Worm (Caenorhabditis elegans): ENCODE data around the gene max-1.
"Not testable (repeated sequence)": the region's sequence is repeated elsewhere in the genome, so short reads cannot be mapped to it uniquely, and the experiment has no call there.

max-1 gene

ce11 chrV:13152575-13152974 is 32.6 kb upstream of the max-1 start, which contains the start of gene noca-1:
noca-1 (plus strand) TSS chrV:13152919.
- TF ChIP-seq ceh-36 (tag; optimal IDR thresholded peaks at IDR 0.05) (no peak), hmg-4 (GFP tag; optimal IDR thresholded peaks at IDR 0.05) (no peak), tbx-11 (GFP tag; IDR thresholded peaks at IDR 0.05) (no peak), tra-4 (tag; optimal IDR thresholded peaks at IDR 0.05) (no peak), B0310.2 (tag; optimal IDR thresholded peaks at IDR 0.05) (no peak), scrt-1 (GFP tag; IDR thresholded peaks at IDR 0.05) (no peak), flt-1 (GFP tag; IDR thresholded peaks at IDR 0.05) (no peak), sea-1 (GFP tag; conservative IDR thresholded peaks at IDR 0.05) (no peak), hnd-1 (tag; optimal IDR thresholded peaks at IDR 0.05) (no peak), aly-1 (tag; optimal IDR thresholded peaks at IDR 0.05) (no peak), tbx-37 (GFP tag; conservative IDR thresholded peaks at IDR 0.05) (no peak), ets-7 (tag; optimal IDR thresholded peaks at IDR 0.05) (no peak), ceh-13 (GFP tag; optimal IDR thresholded peaks at IDR 0.05) (no peak), ama-1 (optimal IDR thresholded peaks at IDR 0.05) (no peak), hmbx-1 (tag; optimal IDR thresholded peaks at IDR 0.05) (no peak)

DNA sequence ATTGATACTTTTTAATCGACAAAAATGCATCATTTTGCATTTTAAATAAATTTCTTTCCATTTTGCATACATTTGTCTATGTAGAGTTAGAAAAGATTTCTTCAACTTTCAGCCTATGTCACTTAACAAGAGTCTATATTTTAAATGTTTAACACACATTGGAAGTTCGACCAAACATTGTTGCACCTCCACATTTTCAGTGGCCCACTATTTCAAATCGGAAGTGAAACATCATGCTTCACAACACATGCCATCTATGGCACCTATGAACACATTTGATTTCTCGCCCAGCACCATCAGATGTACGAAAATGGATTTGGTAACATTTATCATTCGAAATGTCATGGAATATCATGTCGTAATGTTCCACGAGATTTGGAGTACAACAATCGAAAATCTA is 18.7 kb upstream of the max-1 start, which contains the start of gene dhc-3:
dhc-3 (plus strand) TSS at position 301 of the 400 bp plus-strand sequence.
- TF ChIP-seq tbx-11 (GFP tag; IDR thresholded peaks at IDR 0.05), result no peak
- no peak for TF ChIP-seq ama-1 (optimal IDR thresholded peaks at IDR 0.05)
- no peak for TF ChIP-seq ets-7 (tag; optimal IDR thresholded peaks at IDR 0.05)
- no peak for TF ChIP-seq pes-1 (GFP tag; IDR thresholded peaks at IDR 0.05)
- no peak for TF ChIP-seq hmg-4 (GFP tag; optimal IDR thresholded peaks at IDR 0.05)
- TF ChIP-seq scrt-1 (GFP tag; IDR thresholded peaks at IDR 0.05), result no peak
- TF ChIP-seq hmbx-1 (tag; optimal IDR thresholded peaks at IDR 0.05), result no peak

DNA sequence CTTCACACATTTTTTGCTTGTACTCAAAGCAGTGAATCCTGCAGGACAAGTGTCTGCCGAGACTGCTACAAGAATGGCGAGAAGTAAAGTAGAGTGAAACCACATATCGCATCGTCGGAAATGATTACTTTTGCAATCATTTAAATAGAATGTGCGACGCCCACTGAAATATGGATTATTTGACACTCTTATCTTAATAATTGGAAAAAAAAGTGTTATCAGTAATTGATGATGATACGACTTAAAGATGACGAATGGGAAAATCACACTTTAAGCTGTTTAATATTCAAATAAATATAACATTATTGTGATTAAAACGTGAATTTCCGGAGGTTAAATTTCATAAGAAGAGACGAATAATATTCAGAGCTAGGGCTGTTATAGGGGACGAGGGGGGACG is 17.9 kb upstream of the max-1 start, which contains the start of gene clec-41:
clec-41 (minus strand) TSS at position 147 of the 400 bp plus-strand sequence.
- TF ChIP-seq tbx-37 (GFP tag; conservative IDR thresholded peaks at IDR 0.05) (no peak), sea-1 (GFP tag; conservative IDR thresholded peaks at IDR 0.05) (no peak), ama-1 (optimal IDR thresholded peaks at IDR 0.05) (no peak), pes-1 (GFP tag; IDR thresholded peaks at IDR 0.05) (no peak), aly-1 (tag; optimal IDR thresholded peaks at IDR 0.05) (no peak), tra-4 (tag; optimal IDR thresholded peaks at IDR 0.05) (no peak), F13C5.2 (tag; optimal IDR thresholded peaks at IDR 0.05) (no peak), ceh-36 (tag; optimal IDR thresholded peaks at IDR 0.05) (no peak), B0310.2 (tag; optimal IDR thresholded peaks at IDR 0.05) (no peak), hmbx-1 (tag; optimal IDR thresholded peaks at IDR 0.05) (no peak), tbx-11 (GFP tag; IDR thresholded peaks at IDR 0.05) (no peak)

- not testable (repeated sequence) for TF ChIP-seq hnd-1 (tag; optimal IDR thresholded peaks at IDR 0.05); tbx-37 (GFP tag; conservative IDR thresholded peaks at IDR 0.05); sea-1 (GFP tag; conservative IDR thresholded peaks at IDR 0.05)
These were observed 14.8 kb upstream of the max-1 start, which contains the start of gene clec-225 for ce11 chrV:13134786-13135185. clec-225 (minus strand) TSS chrV:13134886.

DNA sequence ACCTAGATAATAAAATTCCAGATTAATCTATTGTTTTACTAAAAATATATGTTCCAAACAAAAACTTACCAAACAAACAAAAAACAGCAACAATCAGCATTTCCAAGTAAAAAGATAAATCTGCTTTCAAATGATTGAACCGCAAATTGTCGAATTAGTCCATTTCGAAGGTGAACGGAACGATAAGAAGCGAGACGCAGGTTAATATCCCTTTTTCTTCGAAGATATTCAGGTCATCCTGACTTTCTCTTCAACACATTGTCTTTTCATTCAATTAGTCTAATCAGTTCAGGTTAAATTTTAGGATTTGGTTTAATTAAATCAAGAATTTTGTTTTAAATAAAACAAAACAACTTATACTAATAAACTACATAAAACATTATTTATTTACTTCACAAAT is 13.4 kb upstream of the max-1 start, which contains the start of gene B0365.9:
B0365.9 (minus strand) TSS at position 186 of the 400 bp plus-strand sequence.
- no peak for TF ChIP-seq aly-1 (tag; optimal IDR thresholded peaks at IDR 0.05)
- no peak for TF ChIP-seq flt-1 (GFP tag; IDR thresholded peaks at IDR 0.05)
- no peak for TF ChIP-seq tbx-11 (GFP tag; IDR thresholded peaks at IDR 0.05)
- no peak for TF ChIP-seq F13C5.2 (tag; optimal IDR thresholded peaks at IDR 0.05)
- no peak for TF ChIP-seq ama-1 (optimal IDR thresholded peaks at IDR 0.05)
- TF ChIP-seq sea-1 (GFP tag; conservative IDR thresholded peaks at IDR 0.05), result no peak
- TF ChIP-seq tra-4 (tag; optimal IDR thresholded peaks at IDR 0.05), result no peak
- TF ChIP-seq pes-1 (GFP tag; IDR thresholded peaks at IDR 0.05), result no peak
- no peak for TF ChIP-seq hmg-4 (GFP tag; optimal IDR thresholded peaks at IDR 0.05)
- TF ChIP-seq hmbx-1 (tag; optimal IDR thresholded peaks at IDR 0.05), result no peak
- TF ChIP-seq ets-7 (tag; optimal IDR thresholded peaks at IDR 0.05), result no peak
- TF ChIP-seq ceh-13 (GFP tag; optimal IDR thresholded peaks at IDR 0.05), result no peak
- no peak for TF ChIP-seq hnd-1 (tag; optimal IDR thresholded peaks at IDR 0.05)
- TF ChIP-seq B0310.2 (tag; optimal IDR thresholded peaks at IDR 0.05), result no peak
- TF ChIP-seq ceh-36 (tag; optimal IDR thresholded peaks at IDR 0.05), result no peak
- no peak for TF ChIP-seq scrt-1 (GFP tag; IDR thresholded peaks at IDR 0.05)
- TF ChIP-seq tbx-37 (GFP tag; conservative IDR thresholded peaks at IDR 0.05), result no peak

- TF ChIP-seq hmbx-1 (tag; optimal IDR thresholded peaks at IDR 0.05) (no peak), flt-1 (GFP tag; IDR thresholded peaks at IDR 0.05) (no peak), ceh-13 (GFP tag; optimal IDR thresholded peaks at IDR 0.05) (no peak), tbx-37 (GFP tag; conservative IDR thresholded peaks at IDR 0.05) (no peak), F13C5.2 (tag; optimal IDR thresholded peaks at IDR 0.05) (no peak), aly-1 (tag; optimal IDR thresholded peaks at IDR 0.05) (no peak), sea-1 (GFP tag; conservative IDR thresholded peaks at IDR 0.05) (no peak), pes-1 (GFP tag; IDR thresholded peaks at IDR 0.05) (no peak), ets-7 (tag; optimal IDR thresholded peaks at IDR 0.05) (no peak), tbx-11 (GFP tag; IDR thresholded peaks at IDR 0.05) (no peak), tra-4 (tag; optimal IDR thresholded peaks at IDR 0.05) (no peak), scrt-1 (GFP tag; IDR thresholded peaks at IDR 0.05) (no peak), hnd-1 (tag; optimal IDR thresholded peaks at IDR 0.05) (no peak), ama-1 (optimal IDR thresholded peaks at IDR 0.05) (no peak), B0310.2 (tag; optimal IDR thresholded peaks at IDR 0.05) (no peak), hmg-4 (GFP tag; optimal IDR thresholded peaks at IDR 0.05) (no peak), ceh-36 (tag; optimal IDR thresholded peaks at IDR 0.05) (no peak)
These were observed 11.5 kb upstream of the max-1 start for ce11 chrV:13131487-13131886.

- TF ChIP-seq hmg-4 (GFP tag; optimal IDR thresholded peaks at IDR 0.05) (peak; percentile 79), F13C5.2 (tag; optimal IDR thresholded peaks at IDR 0.05) (peak; percentile 67), B0310.2 (tag; optimal IDR thresholded peaks at IDR 0.05) (no peak), tra-4 (tag; optimal IDR thresholded peaks at IDR 0.05) (no peak)
These were observed 10.4 kb upstream of the max-1 start for ce11 chrV:13130439-13130840.

DNA sequence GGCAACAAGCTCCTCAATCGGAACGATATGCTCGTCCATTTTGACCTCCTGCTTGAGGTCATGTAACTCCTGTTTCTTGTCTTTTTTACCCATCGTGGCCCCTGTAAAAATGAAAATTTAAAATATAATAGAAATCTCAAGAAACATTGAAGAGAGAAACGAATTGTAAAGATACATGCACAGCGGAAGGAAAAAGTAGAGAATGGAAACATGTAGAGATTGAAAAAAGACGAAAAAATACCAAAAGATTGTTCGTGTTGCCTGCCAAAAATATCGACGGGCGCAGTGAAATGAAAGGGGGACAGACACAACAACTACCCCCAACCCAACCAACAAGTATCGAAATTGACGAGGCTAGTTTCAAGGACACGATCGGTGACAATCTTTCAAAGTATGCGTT is 9.9 kb upstream of the max-1 start, which contains the start of gene eat-6:
eat-6 (minus strand) TSS at position 101 of the 400 bp plus-strand sequence.
- TF ChIP-seq F13C5.2 (tag; optimal IDR thresholded peaks at IDR 0.05) (no peak), tbx-37 (GFP tag; conservative IDR thresholded peaks at IDR 0.05) (no peak), scrt-1 (GFP tag; IDR thresholded peaks at IDR 0.05) (no peak), B0310.2 (tag; optimal IDR thresholded peaks at IDR 0.05) (no peak), tra-4 (tag; optimal IDR thresholded peaks at IDR 0.05) (no peak), aly-1 (tag; optimal IDR thresholded peaks at IDR 0.05) (no peak), ceh-36 (tag; optimal IDR thresholded peaks at IDR 0.05) (no peak), hmbx-1 (tag; optimal IDR thresholded peaks at IDR 0.05) (no peak), tbx-11 (GFP tag; IDR thresholded peaks at IDR 0.05) (no peak), hnd-1 (tag; optimal IDR thresholded peaks at IDR 0.05) (no peak), pes-1 (GFP tag; IDR thresholded peaks at IDR 0.05) (no peak), ets-7 (tag; optimal IDR thresholded peaks at IDR 0.05) (no peak), ceh-13 (GFP tag; optimal IDR thresholded peaks at IDR 0.05) (no peak), hmg-4 (GFP tag; optimal IDR thresholded peaks at IDR 0.05) (no peak), sea-1 (GFP tag; conservative IDR thresholded peaks at IDR 0.05) (no peak)
